Fruit fly (Drosophila melanogaster): ENCODE results near the gene CG16956.

- TF ChIP-seq pan (optimal IDR thresholded peaks at IDR 0.05) (no peak), usp (GFP tag; optimal IDR thresholded peaks at IDR 0.05) (no peak), psq (optimal IDR thresholded peaks at IDR 0.05) (no peak), CG8478 (optimal IDR thresholded peaks at IDR 0.05) (no peak)
These were observed 27.1 kb downstream of the CG16956 start, which contains the start of the genes Ing5 and CG7099 for dm6 chr2L:13387255-13387654.

Measured in whole organism.